Fruit fly (Drosophila melanogaster): ENCODE data around the gene CG46468.

The CG46468 gene

DNA sequence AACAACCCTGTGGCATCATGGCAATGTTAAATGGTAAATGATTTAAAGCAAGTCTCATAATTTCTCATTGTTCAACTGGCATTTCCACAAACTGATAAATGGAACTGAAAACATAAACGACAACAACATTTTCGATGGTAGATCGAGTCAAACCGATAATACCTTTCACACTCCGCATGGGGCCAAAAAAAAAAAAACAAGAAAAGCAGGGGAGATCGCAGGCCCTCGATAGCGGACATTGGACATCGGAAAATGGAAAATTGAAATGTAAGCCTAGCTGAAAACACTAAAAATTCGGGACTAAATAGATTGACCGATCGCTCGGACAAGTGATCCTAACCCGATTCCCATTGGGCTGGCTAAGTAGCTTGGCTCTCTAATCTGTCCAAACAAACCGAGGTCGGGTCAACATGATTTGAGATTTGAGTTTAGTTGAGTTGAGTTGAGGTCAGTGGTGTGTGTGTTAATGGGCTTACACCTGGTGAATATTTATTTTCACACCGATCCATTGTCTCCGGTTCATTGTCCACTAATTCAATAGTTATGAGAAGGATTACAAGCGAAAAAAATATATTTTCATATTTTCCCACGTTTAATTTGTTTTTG, 19.0 kb upstream of the CG46468 start:
- peak in 1 of 2 experiments; percentile 94 for TF ChIP-seq tll (GFP tag; optimal IDR thresholded peaks at IDR 0.05)
- no peak for TF ChIP-seq Dek (tag; optimal IDR thresholded peaks at IDR 0.05)
- no peak for TF ChIP-seq yki (optimal IDR thresholded peaks at IDR 0.05)
- peak; percentile 61 for TF ChIP-seq sqz (GFP tag; optimal IDR thresholded peaks at IDR 0.05)
- peak; percentile 95 for TF ChIP-seq grn (GFP tag; optimal IDR thresholded peaks at IDR 0.05)
- TF ChIP-seq Hr3 (GFP tag; optimal IDR thresholded peaks at IDR 0.05), result no peak
- peak; percentile 70 for TF ChIP-seq CG4360 (GFP tag; IDR thresholded peaks at IDR 0.05)
- peak in 1 of 2 experiments; percentile 71 for TF ChIP-seq insv (GFP tag; optimal IDR thresholded peaks at IDR 0.05)
- no peak for TF ChIP-seq da (GFP tag; optimal IDR thresholded peaks at IDR 0.05)
- TF ChIP-seq zen (tag; optimal IDR thresholded peaks at IDR 0.05), result peak; percentile 40
- TF ChIP-seq ac (GFP tag; optimal IDR thresholded peaks at IDR 0.05), result peak; percentile 17
- peak; percentile 46 for TF ChIP-seq oc (tag; optimal IDR thresholded peaks at IDR 0.05)
- TF ChIP-seq CG15479 (GFP tag; optimal IDR thresholded peaks at IDR 0.05), result peak; percentile 5
- no peak for TF ChIP-seq Asciz (GFP tag; optimal IDR thresholded peaks at IDR 0.05)

DNA sequence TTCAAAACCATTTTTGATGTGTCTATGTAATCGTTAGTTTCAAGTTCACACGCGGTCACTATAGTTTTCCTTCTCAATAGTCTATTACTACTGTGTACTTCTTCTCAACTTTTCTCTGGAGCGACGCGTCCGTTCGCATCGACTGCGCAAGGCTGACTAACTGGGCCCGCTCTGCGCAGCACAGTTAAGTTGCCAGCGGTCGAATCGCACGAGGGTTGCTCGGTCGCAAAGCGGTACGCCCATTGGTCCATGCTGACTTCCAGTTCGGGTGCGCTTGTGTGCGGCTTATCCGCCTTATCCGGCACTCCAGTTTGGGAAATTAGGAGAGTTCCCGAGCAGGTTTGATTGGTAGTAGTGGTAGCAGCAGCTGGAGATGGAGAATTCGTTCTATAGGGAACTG, 16.3 kb upstream of the CG46468 start, which contains the start of gene gcm:
Gene gcm, minus strand, starts transcription at position 164 of the 400 bp plus-strand sequence.
- TF ChIP-seq sens (GFP tag), result peak; percentile 48
- no peak for TF ChIP-seq kay (GFP tag; optimal IDR thresholded peaks at IDR 0.05)
- no peak for TF ChIP-seq CG42726 (GFP tag; IDR thresholded peaks at IDR 0.05; ENCODE audit: partially characterized antibody)
- no peak for TF ChIP-seq HLH54F (GFP tag; optimal IDR thresholded peaks at IDR 0.05)
- peak; percentile 58; the same call in 1 of the 2 replicates for TF ChIP-seq Nf-YA (GFP tag; IDR thresholded peaks at IDR 0.05)
- peak; percentile 47 for TF ChIP-seq CG15479 (GFP tag; optimal IDR thresholded peaks at IDR 0.05)
- TF ChIP-seq seq (GFP tag; IDR thresholded peaks at IDR 0.05), result peak; percentile 23; the same call in 1 of the 2 replicates
- peak in 1 of 2 experiments; percentile 55 for TF ChIP-seq insv (GFP tag; optimal IDR thresholded peaks at IDR 0.05)
- TF ChIP-seq kni (GFP tag; optimal IDR thresholded peaks at IDR 0.05), result peak; percentile 28
- no peak for TF ChIP-seq CG4820 (GFP tag; optimal IDR thresholded peaks at IDR 0.05)
- no peak for TF ChIP-seq dm (GFP tag; optimal IDR thresholded peaks at IDR 0.05)
- peak; percentile 98 for TF ChIP-seq Nf-YC (tag; optimal IDR thresholded peaks at IDR 0.05)
- no peak for TF ChIP-seq CG9932 (GFP tag; IDR thresholded peaks at IDR 0.05)
- peak; percentile 62 for TF ChIP-seq jing (GFP tag; optimal IDR thresholded peaks at IDR 0.05)
- TF ChIP-seq chif (GFP tag; optimal IDR thresholded peaks at IDR 0.05), result peak in 1 of 2 experiments; percentile 9
- peak; percentile 98 for TF ChIP-seq Nf-YB (GFP tag; optimal IDR thresholded peaks at IDR 0.05)
- TF ChIP-seq gcm (GFP tag; optimal IDR thresholded peaks at IDR 0.05), result peak; percentile 83
- TF ChIP-seq Trl (optimal IDR thresholded peaks at IDR 0.05), result peak; percentile 5 to 25
- no peak for TF ChIP-seq Trl (GFP tag; optimal IDR thresholded peaks at IDR 0.05)
- TF ChIP-seq NC2α (GFP tag; optimal IDR thresholded peaks at IDR 0.05), result no peak
- no peak for TF ChIP-seq stwl (tag; optimal IDR thresholded peaks at IDR 0.05)
- no peak for TF ChIP-seq Side (GFP tag; optimal IDR thresholded peaks at IDR 0.05)
- TF ChIP-seq B-H2 (GFP tag; optimal IDR thresholded peaks at IDR 0.05), result no peak
- TF ChIP-seq CG17829 (tag; optimal IDR thresholded peaks at IDR 0.05), result peak; percentile 90
- no peak for TF ChIP-seq schlank (tag; optimal IDR thresholded peaks at IDR 0.05)
- TF ChIP-seq YL-1 (GFP tag; optimal IDR thresholded peaks at IDR 0.05), result no peak
- no peak for TF ChIP-seq CG12104 (GFP tag; optimal IDR thresholded peaks at IDR 0.05)
- peak; percentile 78 for TF ChIP-seq cg (GFP tag; optimal IDR thresholded peaks at IDR 0.05)
- 0 out of 3 replicates have a peak, but pooled peaks have one; percentile 15 for TF ChIP-seq CG6791 (GFP tag; IDR thresholded peaks at IDR 0.05; ENCODE audit: partially characterized antibody)
- TF ChIP-seq bsh (GFP tag; optimal IDR thresholded peaks at IDR 0.05), result no peak
- TF ChIP-seq maf-S (GFP tag; optimal IDR thresholded peaks at IDR 0.05), result no peak
- no peak for TF ChIP-seq CG32767 (GFP tag; IDR thresholded peaks at IDR 0.05)
- peak; percentile 88 for TF ChIP-seq Deaf1 (tag; optimal IDR thresholded peaks at IDR 0.05)
- TF ChIP-seq Lpt (GFP tag; optimal IDR thresholded peaks at IDR 0.05), result no peak
- TF ChIP-seq CG16863 (GFP tag; optimal IDR thresholded peaks at IDR 0.05), result no peak
- TF ChIP-seq br (optimal IDR thresholded peaks at IDR 0.05), result no peak
- no peak for TF ChIP-seq HLH4C (GFP tag; IDR thresholded peaks at IDR 0.05; ENCODE audit: partially characterized antibody)
- no peak for TF ChIP-seq CG11398 (GFP tag; optimal IDR thresholded peaks at IDR 0.05)
